Worm (Caenorhabditis elegans) whole organism, L4 larva: ENCODE data around the gene cyp-29A4.

Experiments used
- F10B5.3 ChIP-seq: sonication (generic microtip); optimal IDR thresholded peaks from 2 replicates; lab custom pipeline; 2016; ENCODE audit warnings: mild to moderate bottlenecking, missing genetic modification characterization, missing compliant biosample characterization
- F44E2.7 ChIP-seq: fragments of 200-800 bp; sonication (Bioruptor generic); IDR thresholded peaks from 2 replicates; pipeline ENCODE4 v2.1.2; 2022; ENCODE audit warnings: missing genetic modification characterization, missing compliant biosample characterization
- Y105C5A.15 ChIP-seq: fragments of 200-800 bp; sonication (Bioruptor generic); IDR thresholded peaks from 2 replicates; pipeline ENCODE4 v1.3.6; 2022; ENCODE audit warnings: missing genetic modification characterization, missing compliant biosample characterization
- Y48G9A.11 ChIP-seq: fragments of 200-800 bp; sonication (Bioruptor generic); IDR thresholded peaks from 2 replicates; pipeline ENCODE4 v1.3.6; 2022; ENCODE audit warnings: missing genetic modification reagents, missing genetic modification characterization, missing compliant biosample characterization
- Y5F2A.4 ChIP-seq: fragments of 200-800 bp; sonication (Bioruptor generic); optimal IDR thresholded peaks from 2 replicates; lab custom pipeline; 2018; ENCODE audit warnings: mild to moderate bottlenecking, missing genetic modification characterization, missing compliant biosample characterization
- ZK337.2 ChIP-seq: fragments of 200-800 bp; sonication (Bioruptor generic); IDR thresholded peaks from 2 replicates; pipeline ENCODE4 v1.3.6; 2022; ENCODE audit warnings: missing genetic modification reagents, missing genetic modification characterization, missing compliant biosample characterization
- aha-1 ChIP-seq: fragments of 150-350 bp; peaks from one replicate; lab custom pipeline; 2014; ENCODE audit warnings: missing biosample characterization, missing genetic modification characterization
- aly-2 ChIP-seq: sonication (generic microtip); optimal IDR thresholded peaks from 2 replicates; lab custom pipeline; 2018; ENCODE audit warnings: missing biosample characterization, missing genetic modification characterization
- arid-1 ChIP-seq: fragments of 200-800 bp; sonication (Bioruptor generic); conservative IDR thresholded peaks from 2 replicates; pipeline ENCODE4 v1.3.6; 2022; ENCODE audit warnings: missing genetic modification reagents, missing genetic modification characterization, missing compliant biosample characterization
- ceh-20 ChIP-seq: fragments of 200-800 bp; sonication (Bioruptor generic); IDR thresholded peaks from 2 replicates; pipeline ENCODE4 v1.3.6; 2022; ENCODE audit warnings: missing genetic modification reagents, missing genetic modification characterization, missing compliant biosample characterization
- ctbp-1 ChIP-seq: fragments of 200-800 bp; sonication (Bioruptor generic); IDR thresholded peaks from 2 replicates; pipeline ENCODE4 v1.3.6; 2022; ENCODE audit warnings: missing genetic modification reagents, missing genetic modification characterization, missing compliant biosample characterization
- daf-16 ChIP-seq, 3 experiments: sonication (generic microtip); optimal IDR thresholded peaks; 2 replicates each; lab custom pipeline; 2016 to 2017; ENCODE audit warnings: missing genetic modification characterization in 3 of 3, missing genetic modification reagents in 3 of 3, mild to moderate bottlenecking in 2 of 3, missing compliant biosample characterization in 2 of 3, missing biosample characterization in 1 of 3, moderate library complexity in 1 of 3
- daf-8 ChIP-seq: fragments of 200-800 bp; sonication (Bioruptor generic); IDR thresholded peaks from 2 replicates; pipeline ENCODE4 v1.3.6; 2022; ENCODE audit warnings: missing genetic modification characterization, missing compliant biosample characterization
- dmd-9 ChIP-seq: fragments of 200-800 bp; sonication (Bioruptor generic); IDR thresholded peaks from 2 replicates; pipeline ENCODE4 v1.3.6; 2022; ENCODE audit warnings: missing genetic modification reagents, missing genetic modification characterization, missing compliant biosample characterization
- duxl-1 ChIP-seq: sonication (generic microtip); optimal IDR thresholded peaks from 2 replicates; lab custom pipeline; 2016; ENCODE audit warnings: mild to moderate bottlenecking, missing genetic modification characterization, moderate library complexity, missing compliant biosample characterization; ENCODE audit not compliant: poor library complexity
- egl-27 ChIP-seq: sonication (generic microtip); optimal IDR thresholded peaks from 3 replicates; lab custom pipeline; 2017; ENCODE audit warnings: missing biosample characterization, missing genetic modification reagents, missing genetic modification characterization
- egl-43 ChIP-seq: fragments of 200-800 bp; sonication (Bioruptor generic); IDR thresholded peaks from 2 replicates; pipeline ENCODE4 v1.3.6; 2022; ENCODE audit warnings: missing genetic modification reagents, missing genetic modification characterization, missing compliant biosample characterization
- fkh-10 ChIP-seq: fragments of 150-350 bp; optimal IDR thresholded peaks from 2 replicates; lab custom pipeline; 2014; ENCODE audit warnings: missing biosample characterization, missing genetic modification reagents, missing genetic modification characterization
- gei-8 ChIP-seq: fragments of 200-800 bp; sonication (Bioruptor generic); optimal IDR thresholded peaks from 2 replicates; lab custom pipeline; 2018; ENCODE audit warnings: mild to moderate bottlenecking, missing genetic modification characterization, missing compliant biosample characterization
- hlh-30 ChIP-seq: sonication (generic microtip); optimal IDR thresholded peaks from 2 replicates; lab custom pipeline; 2017; ENCODE audit warnings: antibody characterized with exemption, mild to moderate bottlenecking, missing genetic modification characterization, missing compliant biosample characterization; ENCODE audit not compliant: insufficient read depth
- hmg-1.1 ChIP-seq: fragments of 200-800 bp; sonication (Bioruptor generic); IDR thresholded peaks from 2 replicates; pipeline ENCODE4 v1.3.6; 2022; ENCODE audit warnings: missing genetic modification reagents, missing genetic modification characterization, missing compliant biosample characterization
- lin-15B ChIP-seq: fragments of 150-350 bp; sonication (generic microtip); optimal IDR thresholded peaks from 3 replicates; lab custom pipeline; 2014; ENCODE audit warnings: missing biosample characterization, missing genetic modification characterization
- lin-39 ChIP-seq: fragments of 150-350 bp; optimal IDR thresholded peaks from 2 replicates; lab custom pipeline; 2014; ENCODE audit warnings: missing biosample characterization, missing genetic modification reagents, missing genetic modification characterization
- lsy-2 ChIP-seq, 2 experiments: fragments of 150-350 bp in 1 of 2; sonication (generic microtip) in 1 of 2; optimal IDR thresholded peaks; 2 replicates each; lab custom pipeline; 2014 to 2017; ENCODE audit warnings: missing biosample characterization in 2 of 2, missing genetic modification characterization in 2 of 2
- mdl-1 ChIP-seq, 2 experiments: fragments of 150-350 bp in 1 of 2; sonication (generic microtip) in 1 of 2; optimal IDR thresholded peaks; 2 replicates each; lab custom pipeline; 2014 to 2017; ENCODE audit warnings: missing biosample characterization in 2 of 2, missing genetic modification characterization in 2 of 2
- mep-1 ChIP-seq: fragments of 150-350 bp; sonication (generic microtip); optimal IDR thresholded peaks from 3 replicates; lab custom pipeline; 2014; ENCODE audit warnings: missing biosample characterization, missing genetic modification characterization
- mxl-3 ChIP-seq: fragments of 200-800 bp; sonication (Bioruptor generic); optimal IDR thresholded peaks from 2 replicates; lab custom pipeline; 2018; ENCODE audit warnings: mild to moderate bottlenecking, missing genetic modification characterization, missing compliant biosample characterization
- nhr-11 ChIP-seq: fragments of 150-350 bp; optimal IDR thresholded peaks from 2 replicates; lab custom pipeline; 2014; ENCODE audit warnings: missing biosample characterization, missing genetic modification characterization
- pqm-1 ChIP-seq: sonication (generic microtip); optimal IDR thresholded peaks from 2 replicates; lab custom pipeline; 2017; ENCODE audit warnings: missing biosample characterization, missing genetic modification characterization
- skn-1 ChIP-seq: fragments of 150-350 bp; optimal IDR thresholded peaks from 2 replicates; lab custom pipeline; 2014; ENCODE audit warnings: missing biosample characterization, missing genetic modification characterization
- snpc-1.2 ChIP-seq: fragments of 200-800 bp; sonication (Bioruptor generic); IDR thresholded peaks from 2 replicates; pipeline ENCODE4 v1.3.6; 2022; ENCODE audit warnings: missing genetic modification reagents, missing genetic modification characterization, missing compliant biosample characterization
- snpc-4 ChIP-seq: fragments of 150-350 bp; optimal IDR thresholded peaks from 2 replicates; lab custom pipeline; 2014; ENCODE audit warnings: missing biosample characterization, missing genetic modification characterization
- tag-97 ChIP-seq: fragments of 200-800 bp; sonication (Bioruptor generic); IDR thresholded peaks from 2 replicates; pipeline ENCODE4 v1.3.6; 2022; ENCODE audit warnings: missing genetic modification characterization, missing compliant biosample characterization
- unc-130 ChIP-seq: sonication (generic microtip); optimal IDR thresholded peaks from 2 replicates; lab custom pipeline; 2016; ENCODE audit warnings: missing genetic modification reagents, missing genetic modification characterization, missing compliant biosample characterization
- unc-39 ChIP-seq: sonication (generic microtip); optimal IDR thresholded peaks from 2 replicates; lab custom pipeline; 2017; ENCODE audit warnings: missing biosample characterization, missing genetic modification characterization
- unc-62 ChIP-seq, 3 experiments: fragments of 150-350 bp in 1 of 3; sonication (generic microtip); optimal IDR thresholded peaks in 2 of 3; peaks in 1 of 3; 1 replicate in 1 of 3; 2 replicates in 2 of 3; lab custom pipeline; 2014 to 2017; ENCODE audit warnings: missing biosample characterization in 3 of 3, missing genetic modification characterization in 3 of 3, missing genetic modification reagents in 3 of 3, missing genotype in 1 of 3
- zag-1 ChIP-seq: fragments of 150-350 bp; optimal IDR thresholded peaks from 2 replicates; lab custom pipeline; 2014; ENCODE audit warnings: missing biosample characterization, missing genetic modification characterization
- zfp-3 ChIP-seq: fragments of 200-800 bp; sonication (Bioruptor generic); conservative IDR thresholded peaks from 2 replicates; pipeline ENCODE4 v1.3.6; 2022; ENCODE audit warnings: missing genetic modification reagents, missing genetic modification characterization, missing compliant biosample characterization
- zip-2 ChIP-seq: fragments of 150-350 bp; optimal IDR thresholded peaks from 2 replicates; lab custom pipeline; 2014; ENCODE audit warnings: missing biosample characterization, missing genetic modification characterization
- ztf-7 ChIP-seq: fragments of 150-350 bp; optimal IDR thresholded peaks from 2 replicates; lab custom pipeline; 2014; ENCODE audit warnings: missing biosample characterization, missing genetic modification characterization

cyp-29A4 gene

DNA sequence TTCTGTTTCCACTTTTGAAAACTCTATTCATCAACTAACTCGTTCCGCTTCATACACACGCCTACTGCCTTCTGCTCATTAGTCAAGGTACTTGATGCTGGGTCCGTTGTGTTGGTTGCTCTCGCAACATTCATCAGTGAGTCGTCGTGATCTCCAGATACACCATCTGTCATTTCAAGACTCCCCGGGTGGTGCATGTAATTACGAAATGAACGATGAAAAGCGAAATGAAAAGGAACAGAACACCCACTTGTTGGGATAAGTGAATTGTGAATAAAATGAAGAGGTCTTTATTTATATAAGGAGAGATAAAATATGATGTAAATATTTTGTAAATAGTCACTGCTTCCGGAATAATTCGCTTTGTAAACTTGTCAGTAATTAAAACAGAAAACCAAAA, 9.4 kb downstream of the cyp-29A4 start:
- no peak for TF ChIP-seq ceh-20 (GFP tag; lab: Robert Waterston, UW)
- TF ChIP-seq Y105C5A.15 (GFP tag; lab: Robert Waterston, UW) = no peak
- TF ChIP-seq lin-15B (tag; lab: Kevin White, UChicago) = no peak
- TF ChIP-seq ZK337.2 (GFP tag; lab: Robert Waterston, UW) = no peak
- TF ChIP-seq pqm-1 (tag; lab: Kevin White, UChicago) = no peak
- no peak for TF ChIP-seq zfp-3
- TF ChIP-seq aly-2 (tag; lab: Kevin White, UChicago) = no peak
- TF ChIP-seq gei-8 (GFP tag; lab: Kevin White, UChicago) = no peak
- TF ChIP-seq dmd-9 (GFP tag; lab: Robert Waterston, UW) = no peak
- no peak for TF ChIP-seq F10B5.3 (tag; lab: Kevin White, UChicago)
- no peak for TF ChIP-seq lin-39 (tag; lab: Kevin White, UChicago)
- TF ChIP-seq ztf-7 (tag; lab: Kevin White, UChicago) = no peak
- TF ChIP-seq Y48G9A.11 (GFP tag; lab: Robert Waterston, UW) = no peak
- no peak for TF ChIP-seq daf-16 (GFP tag; optimal IDR thresholded peaks at IDR 0.05; lab: Kevin White, UChicago)
- no peak for TF ChIP-seq daf-16 (tag; optimal IDR thresholded peaks at IDR 0.05; lab: Kevin White, UChicago)
- no peak for TF ChIP-seq mep-1
- TF ChIP-seq snpc-1.2 (GFP tag; lab: Robert Waterston, UW) = no peak

DNA sequence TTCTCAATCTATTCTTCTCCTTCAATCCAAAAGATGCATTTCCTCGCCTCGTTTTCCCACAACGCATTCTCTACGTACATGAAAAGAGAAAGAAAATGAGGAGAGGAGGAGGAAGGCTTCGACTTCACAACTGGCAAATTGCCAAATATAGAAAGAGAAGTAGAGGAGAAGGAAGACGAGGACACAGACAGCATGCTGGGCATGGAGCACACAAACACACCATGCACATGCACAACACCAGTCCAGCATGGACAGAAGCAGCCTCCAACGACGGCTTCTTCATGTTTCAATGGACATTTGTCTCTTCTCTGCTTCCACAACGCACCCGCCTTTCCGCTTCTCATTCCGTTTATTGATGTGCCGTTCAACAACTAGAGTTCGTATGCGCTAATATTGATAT, 10.1 kb downstream of the cyp-29A4 start:
- TF ChIP-seq tag-97 (GFP tag; lab: Robert Waterston, UW) (no peak), egl-27 (no peak), Y5F2A.4 (GFP tag; lab: Kevin White, UChicago) (no peak), duxl-1 (no peak), F44E2.7 (GFP tag; lab: Robert Waterston, UW) (no peak), lsy-2 (tag; optimal IDR thresholded peaks at IDR 0.05; lab: Kevin White, UChicago) (peak in 1 of 2 experiments; percentile 34), ctbp-1 (GFP tag; lab: Robert Waterston, UW) (peak; percentile 50; the same call in 1 of the 2 replicates), mxl-3 (GFP tag; lab: Kevin White, UChicago) (peak; percentile 40), unc-39 (no peak), hmg-1.1 (peak; percentile 67), skn-1 (tag; lab: Kevin White, UChicago) (no peak), zag-1 (tag; lab: Kevin White, UChicago) (no peak), fkh-10 (GFP tag; lab: Kevin White, UChicago) (peak; percentile 3), nhr-11 (tag; lab: Kevin White, UChicago) (no peak), mdl-1 (tag; optimal IDR thresholded peaks at IDR 0.05; lab: Kevin White, UChicago) (peak in 1 of 2 experiments; percentile 48), aha-1 (tag; lab: Kevin White, UChicago) (peak; percentile 96), arid-1 (GFP tag; lab: Robert Waterston, UW) (no peak), unc-130 (no peak), egl-43 (no peak), daf-8 (GFP tag; lab: Robert Waterston, UW) (no peak), hlh-30 (tag; lab: Kevin White, UChicago) (peak; percentile 27), pqm-1 (tag; lab: Kevin White, UChicago) (no peak), F10B5.3 (tag; lab: Kevin White, UChicago) (no peak), zip-2 (tag; lab: Kevin White, UChicago) (no peak)
- TF ChIP-seq, all 104 proteins: peak for 8

DNA sequence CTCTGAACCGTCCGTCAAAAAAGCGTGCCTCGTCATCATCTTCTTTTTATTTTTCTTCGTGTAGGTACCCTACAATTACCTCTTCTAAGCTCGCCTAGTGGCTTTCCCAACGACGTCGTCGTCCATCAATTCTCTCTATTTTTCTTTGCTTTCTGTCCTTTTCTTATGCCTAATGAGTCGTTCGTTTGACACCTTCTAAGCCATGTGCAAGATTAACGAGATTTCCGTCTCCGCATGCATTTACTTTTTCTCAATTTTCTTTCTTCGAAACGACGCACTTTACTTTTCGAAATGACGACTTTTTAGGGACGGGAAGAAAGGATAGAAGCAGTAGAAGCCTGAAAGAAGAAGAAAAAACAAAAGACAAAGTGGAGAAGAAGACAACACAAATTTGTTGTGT, 11.8 kb downstream of the cyp-29A4 start, which contains the start of gene ZK287.1:
TSS of gene ZK287.1 (plus strand) at position 301 of the 400 bp plus-strand sequence.
- TF ChIP-seq snpc-4 (no peak), unc-62 (GFP tag; optimal IDR thresholded peaks at IDR 0.05 in 1 of 2; lab: Kevin White, UChicago) (peak in 1 of 2 experiments; percentile 6), unc-62 (tag; optimal IDR thresholded peaks at IDR 0.05; lab: Kevin White, UChicago) (no peak)
